Fruit fly (Drosophila melanogaster): ENCODE results near the gene CG34133.

The CG34133 gene

DNA sequence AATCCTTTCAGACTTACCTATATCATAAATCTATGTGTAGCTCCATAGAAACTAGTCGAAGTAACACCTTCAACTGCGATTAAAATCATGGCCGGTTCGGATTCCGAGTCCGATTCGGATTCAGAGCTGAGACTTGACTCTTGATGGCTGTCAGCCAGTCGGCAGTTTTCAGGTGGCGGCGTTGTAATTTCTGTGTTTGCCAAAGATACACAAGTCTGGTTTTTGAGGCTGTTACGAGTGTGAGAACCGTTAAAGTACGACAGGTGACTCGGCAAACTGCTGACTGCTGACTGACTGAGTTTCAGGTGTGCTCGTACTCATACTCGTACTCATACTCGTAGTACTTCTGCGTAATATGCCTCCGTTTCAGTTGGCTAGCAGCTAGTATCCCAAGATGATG is 22.0 kb downstream of the CG34133 start (continued):
- TF ChIP-seq Sox102F (GFP tag; optimal IDR thresholded peaks at IDR 0.05) (no peak), CG2129 (GFP tag; IDR thresholded peaks at IDR 0.05; ENCODE audit: partially characterized antibody) (no peak), CG7556 (GFP tag; optimal IDR thresholded peaks at IDR 0.05) (peak; percentile 18), cas (GFP tag; IDR thresholded peaks at IDR 0.05) (no peak), eyg (GFP tag; optimal IDR thresholded peaks at IDR 0.05) (peak; percentile 1), CG3847 (GFP tag; IDR thresholded peaks at IDR 0.05) (no peak), CG1602 (GFP tag; optimal IDR thresholded peaks at IDR 0.05) (no peak), Abd-B (GFP tag; optimal IDR thresholded peaks at IDR 0.05) (no peak), MESR4 (GFP tag; optimal IDR thresholded peaks at IDR 0.05) (no peak), Sry-δ (GFP tag; optimal IDR thresholded peaks at IDR 0.05) (no peak), unc-4 (GFP tag; IDR thresholded peaks at IDR 0.05; ENCODE audit: partially characterized antibody) (no peak), dpn (GFP tag; optimal IDR thresholded peaks at IDR 0.05) (no peak), schlank (tag; optimal IDR thresholded peaks at IDR 0.05) (peak; percentile 51), CG11723 (GFP tag; optimal IDR thresholded peaks at IDR 0.05) (peak; percentile 22), sd (tag; optimal IDR thresholded peaks at IDR 0.05) (peak; percentile 9), CG13894 (tag; optimal IDR thresholded peaks at IDR 0.05) (peak; percentile 31), gsb (GFP tag; IDR thresholded peaks at IDR 0.05) (0 out of 2 replicates have a peak, but pooled peaks have one; percentile 19), danr (GFP tag; IDR thresholded peaks at IDR 0.05) (no peak), HHEX (GFP tag; optimal IDR thresholded peaks at IDR 0.05) (peak; percentile 39), CG17612 (GFP tag; IDR thresholded peaks at IDR 0.05) (no peak), CG13123 (GFP tag; optimal IDR thresholded peaks at IDR 0.05) (no peak), CG1647 (GFP tag; optimal IDR thresholded peaks at IDR 0.05) (peak; percentile 6), HLH54F (GFP tag; optimal IDR thresholded peaks at IDR 0.05) (no peak), CG12659 (GFP tag; optimal IDR thresholded peaks at IDR 0.05) (peak; percentile 26), Hey (tag; optimal IDR thresholded peaks at IDR 0.05) (peak; percentile 25), sc (optimal IDR thresholded peaks at IDR 0.05) (no peak), sc (GFP tag; optimal IDR thresholded peaks at IDR 0.05) (no peak), CG2678 (tag; optimal IDR thresholded peaks at IDR 0.05) (peak; percentile 52), Dek (tag; optimal IDR thresholded peaks at IDR 0.05) (no peak), amos (GFP tag; IDR thresholded peaks at IDR 0.05; ENCODE audit: partially characterized antibody) (no peak), stc (GFP tag; IDR thresholded peaks at IDR 0.05) (no peak), Atf-2 (GFP tag; optimal IDR thresholded peaks at IDR 0.05) (no peak), Awh (GFP tag; IDR thresholded peaks at IDR 0.05) (no peak; the same call in 1 of the 2 replicates), CoRest (tag; optimal IDR thresholded peaks at IDR 0.05) (peak; percentile 2), CG12744 (GFP tag; optimal IDR thresholded peaks at IDR 0.05) (no peak), ab (GFP tag; optimal IDR thresholded peaks at IDR 0.05) (no peak), z (GFP tag; IDR thresholded peaks at IDR 0.05) (no peak), CG5245 (GFP tag; optimal IDR thresholded peaks at IDR 0.05) (no peak), fd102C (GFP tag; optimal IDR thresholded peaks at IDR 0.05) (no peak), CG3281 (GFP tag; optimal IDR thresholded peaks at IDR 0.05) (peak; percentile 56), Dbx (GFP tag; IDR thresholded peaks at IDR 0.05) (no peak), CG18599 (GFP tag; optimal IDR thresholded peaks at IDR 0.05) (peak; percentile 71), CG6254 (GFP tag; optimal IDR thresholded peaks at IDR 0.05) (no peak), CG9609 (GFP tag; optimal IDR thresholded peaks at IDR 0.05) (no peak), ken (GFP tag; IDR thresholded peaks at IDR 0.05) (no peak), Jarid2 (GFP tag; optimal IDR thresholded peaks at IDR 0.05) (no peak), pzg (GFP tag; optimal IDR thresholded peaks at IDR 0.05) (no peak), dmrt11E (tag; optimal IDR thresholded peaks at IDR 0.05) (no peak), NFAT (GFP tag; IDR thresholded peaks at IDR 0.05) (no peak), pros (GFP tag; optimal IDR thresholded peaks at IDR 0.05) (no peak), CG8281 (tag; optimal IDR thresholded peaks at IDR 0.05) (no peak)
